Fruit fly (Drosophila melanogaster) ovary, adult (tissue): ENCODE data around the gene CG5727.
A peak's percentile ranks its signal among the peaks of the same experiment; 100 is the strongest.

Experiments used
- CG17801 ChIP-seq: fragments of 200-800 bp; optimal IDR thresholded peaks from 2 replicates; lab custom pipeline; 2019; ENCODE audit warnings: missing biosample characterization, mild to moderate bottlenecking, missing genetic modification characterization, moderate library complexity; ENCODE audit not compliant: partially characterized antibody

CG5727 gene

dm6 chr2L:10226213-10226723 is 15.8 kb upstream of the CG5727 start:
- no peak for TF ChIP-seq CG17801 (GFP tag; lab: Kevin White, UChicago)

DNA sequence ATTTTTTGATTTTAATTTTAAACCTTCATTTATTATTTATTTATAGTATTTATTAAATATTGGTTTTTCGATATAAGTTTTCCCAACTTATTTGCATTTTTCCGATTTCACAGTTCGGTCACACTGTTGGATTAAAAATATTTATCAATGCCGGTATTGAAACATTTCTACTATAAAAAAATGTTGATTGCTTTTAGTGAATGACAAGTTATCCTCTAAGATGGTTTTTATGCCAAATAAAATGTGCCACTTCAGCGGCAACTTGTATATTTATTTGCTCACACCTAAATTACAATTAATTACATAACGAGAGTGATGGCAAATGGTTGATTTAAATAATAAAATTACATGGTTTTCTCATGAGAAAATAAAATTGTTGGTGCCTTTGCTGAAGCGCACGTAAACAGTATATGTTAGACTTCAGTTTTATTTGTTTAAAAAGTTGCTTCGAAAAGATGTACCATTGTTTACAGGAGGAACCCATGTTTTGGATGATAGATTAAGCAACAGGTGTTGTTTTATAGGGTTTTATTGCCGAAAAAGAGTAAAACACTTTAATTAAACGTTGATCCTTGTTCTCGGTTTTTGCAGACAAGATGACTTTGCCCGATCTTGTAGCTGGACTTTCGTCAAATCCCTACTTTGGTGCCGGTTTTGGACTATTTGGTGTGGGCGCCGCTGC is 12.2 kb upstream of the CG5727 start, which contains the start of gene Bcs1:
Gene Bcs1, plus strand, starts transcription at position 108 of the 682 bp plus-strand sequence.
- no peak for TF ChIP-seq CG17801 (GFP tag; lab: Kevin White, UChicago)

dm6 chr2L:10221387-10221705 is 10.9 kb upstream of the CG5727 start:
- no peak for TF ChIP-seq CG17801 (GFP tag; lab: Kevin White, UChicago)

- no peak for TF ChIP-seq CG17801 (GFP tag; lab: Kevin White, UChicago)
Observed at dm6 chr2L:10220501-10221386, 10.3 kb upstream of the CG5727 start, which contains the start of the genes Npc1a and Prosalpha6. TSS of gene Npc1a (minus strand) at chr2L:10221216. TSS of gene Prosalpha6 (plus strand) at chr2L:10221351.

DNA sequence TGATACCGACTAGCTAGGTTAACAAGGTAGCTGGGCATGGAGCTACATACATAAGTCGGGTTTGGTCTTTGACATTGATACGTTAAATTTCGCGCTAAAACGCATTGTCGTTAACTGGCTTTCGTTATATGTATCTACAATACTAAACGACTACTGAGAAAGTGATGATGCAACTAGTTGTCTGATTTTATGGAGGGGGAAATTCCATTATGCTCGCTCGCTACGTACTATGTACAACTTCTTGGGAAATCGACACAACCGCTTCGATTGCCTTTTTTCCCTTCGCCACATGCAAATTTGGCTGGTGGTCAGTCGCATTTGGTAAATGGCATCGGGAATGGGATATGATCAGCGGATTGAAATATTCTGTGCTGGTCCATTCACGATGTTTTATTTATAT is 9.5 kb upstream of the CG5727 start:
- no peak for TF ChIP-seq CG17801 (GFP tag; lab: Kevin White, UChicago)

DNA sequence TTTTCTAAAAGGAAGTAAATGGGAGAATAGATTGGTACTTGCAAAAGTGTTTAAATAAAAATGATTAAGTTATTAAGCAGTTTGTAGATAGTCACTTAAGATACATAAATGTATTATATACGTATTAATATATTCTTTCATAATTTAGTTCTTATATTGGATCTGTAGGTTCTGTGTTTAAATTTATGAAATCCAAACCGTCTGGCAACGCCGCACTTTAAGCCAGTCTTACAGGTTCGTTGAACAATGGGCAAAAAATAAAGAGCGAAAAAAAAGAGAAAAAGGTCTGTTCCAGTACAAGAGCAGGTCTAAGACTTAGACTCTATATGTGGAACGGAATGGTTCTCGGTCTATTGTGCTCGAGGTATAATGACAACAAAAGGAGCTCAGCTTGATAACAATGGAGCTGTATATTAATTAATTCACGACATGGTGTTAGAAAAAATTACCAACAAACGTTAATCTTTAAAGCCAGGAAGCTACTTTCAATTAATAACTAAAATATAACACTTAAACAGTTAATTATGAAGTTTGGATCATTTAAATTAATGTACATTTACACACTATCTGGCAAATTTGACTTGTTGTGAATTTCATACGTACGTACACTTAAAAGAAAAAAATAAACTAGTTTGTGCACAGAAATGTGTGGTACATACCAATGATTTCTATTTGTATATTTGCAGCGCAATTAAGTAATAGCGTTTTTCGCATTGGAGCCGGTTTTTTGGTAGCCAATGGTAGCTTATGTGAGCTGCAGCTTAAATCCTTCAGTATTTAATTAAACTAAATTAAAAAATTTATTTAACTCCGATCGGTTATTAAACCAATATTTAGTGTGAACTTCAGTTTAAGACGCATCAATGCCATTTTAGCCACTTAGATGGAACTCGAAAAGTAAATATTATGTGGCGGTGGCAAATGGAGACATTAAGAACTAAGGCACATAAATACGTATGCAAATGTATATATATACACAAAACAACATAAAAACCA is 1.4 kb downstream of the CG5727 start, which contains the start of gene CG5731:
Gene CG5731, minus strand, starts transcription at position 946 of the 996 bp plus-strand sequence.
- TF ChIP-seq CG17801 (GFP tag; lab: Kevin White, UChicago) = no peak

dm6 chr2L:10206633-10207162 is 3.8 kb downstream of the CG5727 start, which contains the start of gene Snx17:
TSS of gene Snx17 (minus strand) at chr2L:10206961.
- no peak for TF ChIP-seq CG17801 (GFP tag; lab: Kevin White, UChicago)

dm6 chr2L:10205940-10206339 is 4.5 kb downstream of the CG5727 start:
- TF ChIP-seq CG17801 (GFP tag; lab: Kevin White, UChicago) = no peak

dm6 chr2L:10203933-10204509 is 6.5 kb downstream of the CG5727 start, which contains the start of gene CG34159:
TSS of gene CG34159 (minus strand) at chr2L:10204317.
- TF ChIP-seq CG17801 (GFP tag; lab: Kevin White, UChicago) = no peak

dm6 chr2L:10201743-10202142 is 8.7 kb downstream of the CG5727 start:
- no peak for TF ChIP-seq CG17801 (GFP tag; lab: Kevin White, UChicago)

DNA sequence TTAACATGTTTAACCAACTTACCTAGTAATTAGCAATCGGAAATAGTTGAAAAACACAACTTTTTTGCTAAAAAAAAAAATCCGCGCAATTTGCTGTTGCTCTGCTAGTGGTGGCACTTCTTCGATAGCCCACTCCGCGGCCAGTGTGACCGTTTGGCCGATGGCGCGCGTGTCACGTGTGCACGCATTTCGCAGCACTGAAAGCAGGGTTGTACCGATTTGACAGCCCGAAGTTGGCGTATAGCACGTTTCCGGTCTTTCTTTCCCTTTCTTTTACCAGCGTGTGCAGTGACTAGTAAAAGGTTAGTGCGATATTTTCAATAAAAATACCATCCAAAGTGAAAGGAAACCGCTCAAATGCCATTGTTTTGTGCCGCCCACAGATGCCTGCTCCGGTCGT is 9.6 kb downstream of the CG5727 start, which contains the start of the genes Ripalpha and RpL7:
Gene Ripalpha, minus strand, starts transcription at position 128 of the 400 bp plus-strand sequence.
Gene RpL7, plus strand, starts transcription at position 158 of the 400 bp plus-strand sequence.
- peak; percentile 88 for TF ChIP-seq CG17801 (GFP tag; lab: Kevin White, UChicago)

dm6 chr2L:10198911-10199310 is 11.6 kb downstream of the CG5727 start, which contains the start of gene Sur:
TSS of gene Sur (minus strand) at chr2L:10199117.
- TF ChIP-seq CG17801 (GFP tag; lab: Kevin White, UChicago) = no peak

dm6 chr2L:10191396-10191795 is 19.1 kb downstream of the CG5727 start, which contains the start of gene Fum4:
TSS of gene Fum4 (minus strand) at chr2L:10191496.
- no peak for TF ChIP-seq CG17801 (GFP tag; lab: Kevin White, UChicago)
